Fruit fly (Drosophila melanogaster) whole organism, embryonic: Measurements from ENCODE around the gene MESR3.
A peak's percentile ranks its signal among the peaks of the same experiment; 100 is the strongest.

ENCODE experiments used
- Bgb ChIP-seq: fragments of 200-800 bp; sonication (Bioruptor generic); IDR thresholded peaks from 2 replicates; pipeline ENCODE4 v1.3.6; 2022; ENCODE audit warnings: missing biosample characterization, missing genetic modification characterization; ENCODE audit not compliant: partially characterized antibody
- Blimp-1 ChIP-seq: fragments of 200-800 bp; sonication (Bioruptor generic); optimal IDR thresholded peaks from 3 replicates; lab custom pipeline; 2018; ENCODE audit warnings: missing biosample characterization, missing genetic modification characterization, mild to moderate bottlenecking, moderate library complexity, missing genetic modification reagents
- BtbVII ChIP-seq: fragments of 200-800 bp; sonication (Bioruptor generic); optimal IDR thresholded peaks from 3 replicates; lab custom pipeline; 2017; ENCODE audit warnings: missing biosample characterization, mild to moderate bottlenecking, missing genetic modification characterization
- CG10543 ChIP-seq: fragments of 200-800 bp; sonication (Bioruptor generic); optimal IDR thresholded peaks from 3 replicates; lab custom pipeline; 2017; ENCODE audit warnings: missing biosample characterization, mild to moderate bottlenecking, missing genetic modification characterization, moderate library complexity
- CG12236 ChIP-seq: fragments of 200-800 bp; sonication (Bioruptor generic); optimal IDR thresholded peaks from 2 replicates; lab custom pipeline; 2016; ENCODE audit warnings: missing biosample characterization, missing genetic modification characterization
- CG14050 ChIP-seq: fragments of 200-800 bp; sonication (Bioruptor generic); IDR thresholded peaks from 3 replicates; pipeline ENCODE4 v1.3.6; 2022; ENCODE audit warnings: missing biosample characterization, missing genetic modification characterization
- CG14441 ChIP-seq: fragments of 200-800 bp; sonication (Bioruptor generic); IDR thresholded peaks from 2 replicates; pipeline ENCODE4 v1.3.6; 2022; ENCODE audit warnings: missing biosample characterization, missing genetic modification characterization
- CG15514 ChIP-seq: fragments of 200-800 bp; sonication (Bioruptor generic); optimal IDR thresholded peaks from 3 replicates; lab custom pipeline; 2017; ENCODE audit warnings: missing biosample characterization, missing genetic modification characterization, mild to moderate bottlenecking, moderate library complexity, missing genetic modification reagents
- CG16813 ChIP-seq: fragments of 200-800 bp; sonication (Bioruptor generic); IDR thresholded peaks from 3 replicates; pipeline ENCODE4 v1.3.6; 2022; ENCODE audit warnings: missing biosample characterization, missing genetic modification characterization; ENCODE audit not compliant: partially characterized antibody
- CG17361 ChIP-seq: fragments of 200-800 bp; sonication (Bioruptor generic); IDR thresholded peaks from 3 replicates; pipeline ENCODE4 v1.3.6; 2022; ENCODE audit warnings: missing biosample characterization, missing genetic modification characterization
- CG18011 ChIP-seq: fragments of 200-800 bp; sonication (Bioruptor generic); optimal IDR thresholded peaks from 2 replicates; lab custom pipeline; 2017; ENCODE audit warnings: missing biosample characterization, missing genetic modification characterization, mild to moderate bottlenecking, moderate library complexity, missing genotype
- CG18262 ChIP-seq: fragments of 200-800 bp; optimal IDR thresholded peaks from 3 replicates; lab custom pipeline; 2019; ENCODE audit warnings: missing biosample characterization, mild to moderate bottlenecking, missing genetic modification characterization, moderate library complexity
- CG2875 ChIP-seq: fragments of 200-800 bp; sonication (Bioruptor generic); optimal IDR thresholded peaks from 2 replicates; lab custom pipeline; 2017; ENCODE audit warnings: missing biosample characterization, mild to moderate bottlenecking, missing genetic modification characterization, missing genetic modification reagents
- CG31388 ChIP-seq: fragments of 200-800 bp; sonication (Bioruptor generic); optimal IDR thresholded peaks from 2 replicates; lab custom pipeline; 2016; ENCODE audit warnings: missing biosample characterization, missing genetic modification characterization
- CG3163 ChIP-seq: fragments of 200-800 bp; sonication (Bioruptor generic); optimal IDR thresholded peaks from 3 replicates; lab custom pipeline; 2016; ENCODE audit warnings: missing biosample characterization, missing genetic modification characterization
- CG32772 ChIP-seq: fragments of 200-800 bp; sonication (Bioruptor generic); IDR thresholded peaks from 2 replicates; pipeline ENCODE4 v1.3.6; 2022; ENCODE audit warnings: missing biosample characterization, missing genetic modification characterization
- CG43689 ChIP-seq: fragments of 200-800 bp; sonication (Bioruptor generic); IDR thresholded peaks from 2 replicates; pipeline ENCODE4 v1.3.6; 2022; ENCODE audit warnings: missing biosample characterization, missing genetic modification characterization
- CG7357 ChIP-seq: fragments of 200-800 bp; sonication (Bioruptor generic); IDR thresholded peaks from 3 replicates; pipeline ENCODE4 v1.3.6; 2022; ENCODE audit warnings: missing biosample characterization, missing genetic modification characterization
- CG8765 ChIP-seq: fragments of 200-800 bp; sonication (Bioruptor generic); IDR thresholded peaks from 2 replicates; pipeline ENCODE4 v1.3.6; 2022; ENCODE audit warnings: missing biosample characterization, missing genetic modification characterization
- CG8924 ChIP-seq: fragments of 200-800 bp; optimal IDR thresholded peaks from 3 replicates; lab custom pipeline; 2019; ENCODE audit warnings: missing biosample characterization, mild to moderate bottlenecking, missing genetic modification characterization, moderate library complexity
- D ChIP-seq, 2 experiments: fragments of 200-800 bp in 1 of 2; fragments of >200 bp in 1 of 2; sonication (Bioruptor generic) in 1 of 2; optimal IDR thresholded peaks; 2 replicates in 1 of 2; 3 replicates in 1 of 2; lab custom pipeline; 2017; ENCODE audit warnings: mild to moderate bottlenecking in 1 of 2, missing biosample characterization in 1 of 2, missing genetic modification characterization in 1 of 2, missing genetic modification reagents in 1 of 2
- Dek ChIP-seq: fragments of 200-800 bp; sonication (Bioruptor generic); optimal IDR thresholded peaks from 3 replicates; lab custom pipeline; 2019; ENCODE audit warnings: missing biosample characterization, mild to moderate bottlenecking, missing genetic modification characterization, moderate library complexity
- Dp ChIP-seq: fragments of 200-800 bp; sonication (Bioruptor generic); optimal IDR thresholded peaks from 2 replicates; lab custom pipeline; 2018; ENCODE audit warnings: missing biosample characterization, mild to moderate bottlenecking, missing genetic modification characterization, moderate library complexity
- E2f1 ChIP-seq: fragments of 200-800 bp; sonication (Bioruptor generic); IDR thresholded peaks from 2 replicates; pipeline ENCODE4 v1.3.6; 2022; ENCODE audit warnings: missing biosample characterization, missing genetic modification characterization
- Ets97D ChIP-seq: fragments of 200-800 bp; sonication (Bioruptor generic); optimal IDR thresholded peaks from 3 replicates; lab custom pipeline; 2016; ENCODE audit warnings: missing biosample characterization, missing genetic modification characterization
- Fer3 ChIP-seq: fragments of 200-800 bp; sonication (Bioruptor generic); optimal IDR thresholded peaks from 2 replicates; lab custom pipeline; 2018; ENCODE audit warnings: missing biosample characterization, mild to moderate bottlenecking, missing genetic modification characterization, moderate library complexity
- Hr78 ChIP-seq, 2 experiments: fragments of 200-800 bp in 1 of 2; fragments of >200 bp in 1 of 2; sonication (Bioruptor generic) in 1 of 2; optimal IDR thresholded peaks; 2 replicates each; lab custom pipeline; 2017 to 2019; ENCODE audit warnings: missing biosample characterization in 2 of 2, missing genetic modification characterization in 2 of 2, mild to moderate bottlenecking in 1 of 2, moderate library complexity in 1 of 2
- Lpt ChIP-seq: fragments of >200 bp; optimal IDR thresholded peaks from 2 replicates; lab custom pipeline; 2018; ENCODE audit warnings: missing biosample characterization, missing genetic modification characterization
- TFAM ChIP-seq: fragments of 200-800 bp; sonication (Bioruptor generic); optimal IDR thresholded peaks from 2 replicates; lab custom pipeline; 2017; ENCODE audit warnings: missing biosample characterization, missing genetic modification characterization, inconsistent platforms
- Trl ChIP-seq, 3 experiments: fragments of >200 bp in 2 of 3; fragments of 200-800 bp in 1 of 3; sonication (Bioruptor generic) in 1 of 3; optimal IDR thresholded peaks; 2 replicates in 1 of 3; 3 replicates in 2 of 3; lab custom pipeline; 2016 to 2017; ENCODE audit warnings: missing biosample characterization in 1 of 3, missing genetic modification characterization in 1 of 3
- Xbp1 ChIP-seq: fragments of 200-800 bp; sonication (Bioruptor generic); optimal IDR thresholded peaks from 3 replicates; lab custom pipeline; 2016; ENCODE audit warnings: missing biosample characterization, mild to moderate bottlenecking, missing genetic modification characterization
- ato ChIP-seq: fragments of 200-800 bp; sonication (Bioruptor generic); IDR thresholded peaks from 2 replicates; pipeline ENCODE4 v1.3.6; 2022; ENCODE audit warnings: missing biosample characterization, missing genetic modification characterization; ENCODE audit not compliant: partially characterized antibody
- dati ChIP-seq: fragments of 200-800 bp; sonication (Bioruptor generic); IDR thresholded peaks from 2 replicates; pipeline ENCODE4 v1.3.6; 2022; ENCODE audit warnings: missing biosample characterization, missing genetic modification characterization
- dmrt99B ChIP-seq: fragments of 200-800 bp; sonication (Bioruptor generic); optimal IDR thresholded peaks from 2 replicates; lab custom pipeline; 2018; ENCODE audit warnings: missing biosample characterization, mild to moderate bottlenecking, missing genetic modification characterization, moderate library complexity
- dpn ChIP-seq, 2 experiments: fragments of 200-800 bp; sonication (Bioruptor generic); optimal IDR thresholded peaks; 3 replicates each; lab custom pipeline; 2016; ENCODE audit warnings: missing biosample characterization in 2 of 2, missing genetic modification characterization in 2 of 2
- dysf ChIP-seq: fragments of 200-800 bp; sonication (Bioruptor generic); IDR thresholded peaks from 3 replicates; pipeline ENCODE4 v1.3.6; 2022; ENCODE audit warnings: missing biosample characterization, missing genetic modification characterization
- eve ChIP-seq, 2 experiments: fragments of >200 bp; optimal IDR thresholded peaks; 2 replicates each; lab custom pipeline; 2017; ENCODE audit warnings: missing biosample characterization in 2 of 2, missing genetic modification characterization in 2 of 2
- fd3F ChIP-seq: fragments of 200-800 bp; sonication (Bioruptor generic); optimal IDR thresholded peaks from 2 replicates; lab custom pipeline; 2018; ENCODE audit warnings: missing biosample characterization, mild to moderate bottlenecking, missing genetic modification characterization, moderate library complexity
- fru ChIP-seq: fragments of >200 bp; optimal IDR thresholded peaks from 2 replicates; lab custom pipeline; 2017
- fu2 ChIP-seq: fragments of 200-800 bp; sonication (Bioruptor generic); optimal IDR thresholded peaks from 2 replicates; lab custom pipeline; 2016; ENCODE audit warnings: missing biosample characterization, missing genetic modification characterization
- mam ChIP-seq: fragments of 200-800 bp; sonication (Bioruptor generic); optimal IDR thresholded peaks from 3 replicates; lab custom pipeline; 2016; ENCODE audit warnings: missing biosample characterization, missing genetic modification characterization
- nerfin-2 ChIP-seq: fragments of 200-800 bp; sonication (Bioruptor generic); IDR thresholded peaks from 2 replicates; pipeline ENCODE4 v1.3.6; 2022; ENCODE audit warnings: missing biosample characterization, missing genetic modification characterization; ENCODE audit not compliant: partially characterized antibody
- pan ChIP-seq, 4 experiments: fragments of >200 bp in 3 of 4; fragments of 200-800 bp in 1 of 4; sonication (Bioruptor generic) in 1 of 4; optimal IDR thresholded peaks in 3 of 4; IDR thresholded peaks in 1 of 4; 2 replicates each; pipeline versions ENCODE4 v1.3.6 to Lab custom; 2017 to 2022; ENCODE audit warnings: missing biosample characterization in 2 of 4, missing genetic modification characterization in 2 of 4, mixed read lengths in 1 of 4
- peb ChIP-seq: fragments of 200-800 bp; sonication (Bioruptor generic); IDR thresholded peaks from 2 replicates; pipeline ENCODE4 v1.3.6; 2022; ENCODE audit warnings: missing biosample characterization, missing genetic modification characterization
- scrt ChIP-seq: fragments of 200-800 bp; sonication (Bioruptor generic); optimal IDR thresholded peaks from 2 replicates; lab custom pipeline; 2018; ENCODE audit warnings: missing biosample characterization, mild to moderate bottlenecking, missing genetic modification characterization, moderate library complexity
- so ChIP-seq: fragments of 200-800 bp; sonication (Bioruptor generic); IDR thresholded peaks from 3 replicates; pipeline ENCODE4 v1.3.6; 2022; ENCODE audit warnings: missing biosample characterization, missing genetic modification characterization
- sqz ChIP-seq: fragments of 200-800 bp; sonication (Bioruptor generic); optimal IDR thresholded peaks from 3 replicates; lab custom pipeline; 2018; ENCODE audit warnings: missing biosample characterization, mild to moderate bottlenecking, missing genetic modification characterization
- tgo ChIP-seq: fragments of 200-800 bp; sonication (Bioruptor generic); IDR thresholded peaks from 3 replicates; pipeline ENCODE4 v1.3.6; 2022; ENCODE audit warnings: missing biosample characterization, missing genetic modification characterization

MESR3 gene

DNA sequence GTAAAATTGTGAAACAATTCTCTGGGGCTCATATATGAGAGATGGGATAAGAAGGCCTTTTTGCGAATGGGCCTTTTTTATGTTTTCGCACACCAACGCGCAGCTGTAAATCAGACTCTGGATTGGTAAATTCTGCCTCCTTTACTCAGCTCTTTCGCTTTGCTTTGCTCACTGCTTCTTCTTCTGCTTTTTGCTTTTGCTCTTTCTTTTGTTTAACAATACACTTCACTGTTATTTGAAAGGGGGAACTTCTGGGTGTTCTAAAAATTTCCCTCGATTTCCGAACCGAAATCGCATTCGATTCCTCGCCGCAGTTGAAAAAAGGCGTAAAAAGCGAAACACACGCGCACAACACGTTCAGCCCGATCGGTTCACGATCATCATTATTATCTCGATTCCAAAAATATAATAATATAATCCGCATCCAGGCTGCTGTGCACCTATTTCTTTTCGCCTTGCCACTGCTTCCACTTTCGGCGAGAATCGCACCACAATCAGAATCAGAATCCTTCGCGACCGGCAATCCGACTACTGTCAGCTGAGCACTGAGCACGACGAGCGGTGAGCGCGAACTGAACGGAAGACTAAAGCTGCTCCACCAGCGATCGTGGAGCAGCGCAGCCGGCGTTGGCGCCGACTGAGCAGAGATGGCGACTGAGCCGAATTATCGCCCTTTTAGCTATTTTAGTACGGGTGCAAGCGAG is 45.2 kb upstream of the MESR3 start (continued):
- TF ChIP-seq ato (GFP tag; lab: Robert Waterston, UW) (peak; percentile 48), mam (GFP tag; lab: Kevin White, UChicago) (no peak), Blimp-1 (GFP tag; lab: Kevin White, UChicago) (no peak), pan (optimal IDR thresholded peaks at IDR 0.05; lab: Kevin White, UChicago) (no peak), pan (GFP tag; optimal IDR thresholded peaks at IDR 0.05 in 1 of 2, IDR thresholded peaks at IDR 0.05 in 1 of 2) (no peak), CG15514 (GFP tag; lab: Kevin White, UChicago) (no peak), dysf (GFP tag; lab: Robert Waterston, UW) (no peak), Lpt (no peak), fu2 (GFP tag; lab: Kevin White, UChicago) (no peak), D (optimal IDR thresholded peaks at IDR 0.05; lab: Kevin White, UChicago) (no peak), D (GFP tag; optimal IDR thresholded peaks at IDR 0.05; lab: Kevin White, UChicago) (no peak), CG31388 (GFP tag; lab: Kevin White, UChicago) (no peak), tgo (GFP tag; lab: Robert Waterston, UW) (no peak; the same call in 2 of the 3 replicates), fd3F (GFP tag; lab: Kevin White, UChicago) (no peak), Ets97D (GFP tag; lab: Kevin White, UChicago) (no peak), CG14050 (GFP tag; lab: Robert Waterston, UW) (no peak), BtbVII (GFP tag; lab: Kevin White, UChicago) (no peak), dati (GFP tag; lab: Robert Waterston, UW) (no peak), CG3163 (GFP tag; lab: Kevin White, UChicago) (peak; percentile 17), fru (lab: Kevin White, UChicago) (no peak), CG7357 (GFP tag; lab: Robert Waterston, UW) (no peak), Bgb (GFP tag; lab: Robert Waterston, UW) (peak; percentile 67), CG18011 (GFP tag; lab: Kevin White, UChicago) (no peak), dmrt99B (tag; lab: Kevin White, UChicago) (no peak), scrt (GFP tag; lab: Kevin White, UChicago) (no peak), nerfin-2 (GFP tag; lab: Robert Waterston, UW) (peak; percentile 43), CG8765 (GFP tag; lab: Robert Waterston, UW) (no peak), CG17361 (0 out of 3 replicates have a peak, but pooled peaks have one; percentile 20), CG10543 (GFP tag; lab: Kevin White, UChicago) (no peak), E2f1 (GFP tag; lab: Robert Waterston, UW) (no peak), CG14441 (no peak), so (no peak; the same call in 2 of the 3 replicates), Xbp1 (GFP tag; lab: Kevin White, UChicago) (no peak), CG12236 (GFP tag; lab: Kevin White, UChicago) (no peak), Dek (tag; lab: Kevin White, UChicago) (no peak), TFAM (no peak), CG2875 (GFP tag; lab: Kevin White, UChicago) (no peak), Fer3 (no peak), CG43689 (no peak), Trl (optimal IDR thresholded peaks at IDR 0.05; lab: Kevin White, UChicago) (peak; percentile 24 to 30), Trl (GFP tag; optimal IDR thresholded peaks at IDR 0.05; lab: Kevin White, UChicago) (peak; percentile 5), Dp (no peak), sqz (GFP tag; lab: Kevin White, UChicago) (no peak), Hr78 (GFP tag; optimal IDR thresholded peaks at IDR 0.05; lab: Kevin White, UChicago) (no peak), CG18262 (tag; lab: Kevin White, UChicago) (no peak), CG32772 (GFP tag; lab: Robert Waterston, UW) (no peak), eve (GFP tag; optimal IDR thresholded peaks at IDR 0.05; lab: Kevin White, UChicago) (no peak), CG8924 (tag; lab: Kevin White, UChicago) (no peak), dpn (GFP tag; optimal IDR thresholded peaks at IDR 0.05; lab: Kevin White, UChicago) (no peak), CG16813 (no peak), peb (GFP tag; lab: Robert Waterston, UW) (no peak)
